Worm (Caenorhabditis elegans): ENCODE measurements around the gene C24D10.6.

DNA sequence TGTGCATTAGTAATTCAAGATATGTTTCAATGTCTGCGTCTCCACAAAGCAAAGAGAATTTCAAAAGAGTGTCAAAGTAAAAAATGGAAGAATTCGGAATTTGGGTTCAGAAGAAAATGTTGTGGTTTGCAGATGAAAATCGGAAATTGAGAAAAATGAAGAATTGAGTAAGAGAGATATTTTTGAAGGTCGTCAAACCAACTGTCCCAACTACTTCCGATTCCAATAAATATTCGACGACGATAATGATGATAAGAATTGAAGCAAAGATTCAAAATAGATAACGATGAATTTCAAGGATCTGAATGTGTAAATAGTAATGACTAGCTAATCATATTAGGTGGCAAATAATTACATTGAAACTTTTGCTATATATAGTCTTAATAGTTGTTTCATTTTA, 20.1 kb downstream of the C24D10.6 start:
- no peak for TF ChIP-seq dao-5 (tag; optimal IDR thresholded peaks at IDR 0.05)
- no peak for TF ChIP-seq him-1 (tag; optimal IDR thresholded peaks at IDR 0.05)
- TF ChIP-seq W03F9.2 (tag; optimal IDR thresholded peaks at IDR 0.05) = no peak
